Worm (Caenorhabditis elegans): ENCODE data around the gene T08G5.3.
"Not testable (repeated sequence)": the region's sequence is repeated elsewhere in the genome, so short reads cannot be mapped to it uniquely, and the experiment has no call there.

T08G5.3 gene

DNA sequence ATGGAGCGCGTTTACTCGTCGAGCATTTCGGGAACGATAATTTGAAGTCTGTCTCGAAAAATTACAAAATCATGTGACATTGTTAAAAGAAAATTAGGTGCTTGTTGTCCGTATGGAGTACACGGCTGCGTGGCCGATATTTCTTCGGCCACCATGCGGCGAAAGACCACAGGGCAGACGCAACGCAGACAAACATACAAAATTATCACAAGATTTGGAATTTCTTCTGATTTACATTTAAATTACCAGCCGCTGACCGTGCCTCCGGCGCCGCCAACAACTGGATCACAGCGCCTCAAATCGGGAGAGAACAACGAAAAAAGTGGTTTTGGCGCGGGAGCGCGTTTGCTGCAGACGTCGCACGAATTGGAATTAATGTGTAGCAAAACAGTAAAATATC lies 27.8 kb upstream of the T08G5.3 start (continued):
- TF ChIP-seq ceh-2 (tag; optimal IDR thresholded peaks at IDR 0.05): peak; percentile 92
- TF ChIP-seq tbx-2 (tag; optimal IDR thresholded peaks at IDR 0.05): peak; percentile 91

DNA sequence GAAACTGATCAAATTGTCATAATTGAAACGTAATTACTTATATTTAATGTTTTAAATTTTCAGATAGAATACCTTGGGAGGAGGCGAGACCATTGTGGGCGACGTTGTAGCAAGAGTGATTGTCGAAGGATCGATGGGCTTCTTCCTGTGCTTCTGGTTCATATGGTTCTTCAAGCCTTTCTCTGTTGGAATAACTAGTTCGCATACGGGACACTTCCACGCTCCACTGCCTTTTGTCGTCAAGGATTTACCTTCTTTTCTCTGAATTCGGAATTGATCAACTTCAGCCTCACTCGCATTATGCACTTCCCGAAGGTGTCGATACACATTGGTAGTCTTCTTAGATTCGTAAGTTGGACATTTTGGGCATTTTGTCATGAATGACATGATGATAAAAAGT lies 22.0 kb upstream of the T08G5.3 start, which contains the start of gene F58D12.1:
TSS of gene F58D12.1 (plus strand) at position 301 of the 400 bp plus-strand sequence.
- TF ChIP-seq hlh-15, ztf-16, fkh-6 (tag; optimal IDR thresholded peaks at IDR 0.05): not testable (repeated sequence)

DNA sequence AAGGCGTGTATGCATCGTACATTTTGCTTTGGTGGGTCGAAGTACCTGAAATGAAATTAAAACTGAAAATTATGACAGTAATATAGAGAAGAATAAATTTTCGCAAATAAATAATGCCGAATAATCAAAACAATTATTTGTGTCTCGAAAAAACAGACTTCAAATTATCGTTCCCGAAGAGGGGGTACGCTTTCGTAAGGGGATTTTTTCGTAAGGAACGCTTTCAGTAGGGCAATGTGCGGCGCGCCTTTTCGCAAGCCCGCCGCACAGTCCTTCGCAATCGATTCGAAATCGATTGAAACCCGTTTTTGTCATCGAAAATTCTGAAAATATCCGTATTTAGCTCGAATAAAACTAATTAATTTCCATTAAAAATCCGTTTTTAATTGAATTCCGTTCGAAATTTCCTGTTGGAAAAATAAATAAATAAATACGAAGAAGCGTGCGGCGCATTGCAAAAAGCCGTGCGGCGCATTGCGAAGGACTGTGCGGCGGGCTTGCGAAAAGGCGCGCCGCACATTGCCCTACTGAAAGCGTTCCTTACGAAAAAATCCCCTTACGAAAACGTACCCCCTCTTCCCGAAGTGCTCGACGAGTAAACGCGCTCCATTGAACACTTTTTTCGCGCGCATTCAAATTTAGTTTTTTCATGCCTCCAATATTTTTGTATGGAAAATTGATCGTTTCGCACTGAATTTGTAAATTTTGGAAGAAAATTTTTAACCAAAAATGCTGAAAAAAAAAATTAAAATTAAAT lies 11.2 kb upstream of the T08G5.3 start, which contains the start of gene vps-39:
TSS of gene vps-39 (minus strand) at position 51 of the 757 bp plus-strand sequence.
- TF ChIP-seq hlh-13 (GFP tag; optimal IDR thresholded peaks at IDR 0.05) (peak; percentile 11), sox-2 (GFP tag; IDR thresholded peaks at IDR 0.05) (peak; percentile 62), ceh-34 (tag; optimal IDR thresholded peaks at IDR 0.05) (peak; percentile 27), elt-2 (tag; optimal IDR thresholded peaks at IDR 0.05) (peak; percentile 32), zip-5 (tag; optimal IDR thresholded peaks at IDR 0.05) (peak; percentile 26), nfya-1 (tag; optimal IDR thresholded peaks at IDR 0.05) (peak; percentile 31), C08G9.2 (tag; optimal IDR thresholded peaks at IDR 0.05) (peak; percentile 20), ceh-2 (tag; optimal IDR thresholded peaks at IDR 0.05) (peak; percentile 3), ttx-3 (tag; optimal IDR thresholded peaks at IDR 0.05) (peak; percentile 0), ceh-14 (tag; optimal IDR thresholded peaks at IDR 0.05) (peak; percentile 60), ceh-31 (tag; optimal IDR thresholded peaks at IDR 0.05) (peak; percentile 75), ref-2 (tag; optimal IDR thresholded peaks at IDR 0.05) (peak; percentile 52), madf-2 (tag; optimal IDR thresholded peaks at IDR 0.05) (peak; percentile 13), ceh-45 (GFP tag; IDR thresholded peaks at IDR 0.05) (peak; percentile 61; the same call in 1 of the 2 replicates), tbx-2 (tag; optimal IDR thresholded peaks at IDR 0.05) (peak; percentile 50), unc-3 (GFP tag; conservative IDR thresholded peaks at IDR 0.05) (0 out of 2 replicates have a peak, but pooled peaks have one; percentile 22), F13H6.1 (tag; optimal IDR thresholded peaks at IDR 0.05) (peak; percentile 3), K09A11.1 (tag; optimal IDR thresholded peaks at IDR 0.05; ENCODE audit: insufficient read depth) (peak; percentile 15)
- TF ChIP-seq unc-3 (tag; optimal IDR thresholded peaks at IDR 0.05): not testable (repeated sequence)

DNA sequence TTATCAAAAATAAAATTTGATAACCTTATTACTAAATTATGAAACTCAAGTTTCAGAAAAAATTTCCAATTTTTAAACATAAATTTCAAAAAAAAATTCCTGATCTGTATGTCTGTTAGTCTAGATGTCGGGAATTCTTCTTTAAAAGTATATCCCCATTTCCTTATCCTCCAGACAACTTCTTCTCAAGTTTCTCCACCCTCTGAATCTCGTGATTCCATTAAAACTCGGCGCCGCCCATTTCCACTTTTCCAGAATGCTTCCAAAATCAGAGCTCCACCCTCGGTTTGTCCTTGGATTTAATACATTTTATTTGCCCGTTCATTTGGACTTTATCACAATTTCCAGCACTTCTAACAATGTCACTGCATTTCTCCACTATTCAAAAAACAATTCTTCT lies 6.4 kb upstream of the T08G5.3 start, which contains the start of gene ins-10:
TSS of gene ins-10 (plus strand) at position 301 of the 400 bp plus-strand sequence.
- TF ChIP-seq hlh-15 (tag; optimal IDR thresholded peaks at IDR 0.05): no peak
- no peak for TF ChIP-seq sox-4 (tag; optimal IDR thresholded peaks at IDR 0.05)
- no peak for TF ChIP-seq nfya-1 (tag; optimal IDR thresholded peaks at IDR 0.05)
- no peak for TF ChIP-seq hlh-13 (GFP tag; optimal IDR thresholded peaks at IDR 0.05)
- no peak for TF ChIP-seq lin-11 (tag; optimal IDR thresholded peaks at IDR 0.05)
- TF ChIP-seq ceh-31 (tag; optimal IDR thresholded peaks at IDR 0.05): no peak
- TF ChIP-seq zip-5 (tag; optimal IDR thresholded peaks at IDR 0.05): no peak
- TF ChIP-seq hlh-6 (tag; optimal IDR thresholded peaks at IDR 0.05): no peak
- TF ChIP-seq elt-2 (tag; optimal IDR thresholded peaks at IDR 0.05): no peak
- no peak for TF ChIP-seq ceh-6 (GFP tag; optimal IDR thresholded peaks at IDR 0.05)
- no peak for TF ChIP-seq K02D7.2 (tag; optimal IDR thresholded peaks at IDR 0.05)
- no peak for TF ChIP-seq C38D4.7 (GFP tag; optimal IDR thresholded peaks at IDR 0.05)
- TF ChIP-seq ttx-3 (tag; optimal IDR thresholded peaks at IDR 0.05): no peak
- no peak for TF ChIP-seq pat-9 (tag; optimal IDR thresholded peaks at IDR 0.05)
- no peak for TF ChIP-seq ets-4 (tag; optimal IDR thresholded peaks at IDR 0.05)
- TF ChIP-seq che-1 (tag; optimal IDR thresholded peaks at IDR 0.05): no peak
- no peak for TF ChIP-seq elt-4 (tag; optimal IDR thresholded peaks at IDR 0.05)
- no peak for TF ChIP-seq pros-1 (tag; optimal IDR thresholded peaks at IDR 0.05)
- no peak for TF ChIP-seq C08G9.2 (tag; optimal IDR thresholded peaks at IDR 0.05)
- TF ChIP-seq odd-2 (tag; optimal IDR thresholded peaks at IDR 0.05): no peak
